Worm (Caenorhabditis elegans): ENCODE measurements around the gene K09C4.10.

ce11 chrX:3262600-3262999 lies 17.4 kb downstream of the K09C4.10 start, which contains the start of gene fbxb-71:
- TF ChIP-seq ama-1 (optimal IDR thresholded peaks at IDR 0.05) (no peak), sea-1 (GFP tag; conservative IDR thresholded peaks at IDR 0.05) (no peak), pes-1 (GFP tag; IDR thresholded peaks at IDR 0.05) (no peak), hnd-1 (tag; optimal IDR thresholded peaks at IDR 0.05) (no peak), F13C5.2 (tag; optimal IDR thresholded peaks at IDR 0.05) (no peak)

Measured in whole organism, early embryonic.